Fruit fly (Drosophila melanogaster) whole organism, embryonic: ENCODE measurements around the gene caup.
A peak's percentile ranks its signal among the peaks of the same experiment; 100 is the strongest.

Experiments
- Adf1 ChIP-seq: fragments of 200-800 bp; sonication (Bioruptor generic); IDR thresholded peaks from 2 replicates; pipeline ENCODE4 v1.3.6; 2022; ENCODE audit warnings: missing biosample characterization, missing genetic modification characterization
- Aef1 ChIP-seq: fragments of 200-800 bp; sonication (Bioruptor generic); IDR thresholded peaks from 3 replicates; pipeline ENCODE4 v1.3.6; 2022; ENCODE audit warnings: missing biosample characterization, missing genetic modification characterization
- Bdp1 ChIP-seq: fragments of 200-800 bp; sonication (Bioruptor generic); optimal IDR thresholded peaks from 3 replicates; lab custom pipeline; 2016; ENCODE audit warnings: missing biosample characterization, missing genetic modification characterization
- CG10366 ChIP-seq: fragments of 200-800 bp; sonication (Bioruptor generic); IDR thresholded peaks from 2 replicates; pipeline ENCODE4 v1.3.6; 2022; ENCODE audit warnings: missing biosample characterization, missing genetic modification characterization
- CG10979 ChIP-seq: fragments of 200-800 bp; sonication (Bioruptor generic); optimal IDR thresholded peaks from 2 replicates; lab custom pipeline; 2018; ENCODE audit warnings: missing biosample characterization, mild to moderate bottlenecking, missing genetic modification characterization, moderate library complexity
- CG11456 ChIP-seq: fragments of 200-800 bp; sonication (Bioruptor generic); IDR thresholded peaks from 3 replicates; pipeline ENCODE4 v1.3.6; 2022; ENCODE audit warnings: missing biosample characterization, missing genetic modification characterization
- CG12391 ChIP-seq: fragments of 200-800 bp; sonication (Bioruptor generic); optimal IDR thresholded peaks from 3 replicates; lab custom pipeline; 2018; ENCODE audit warnings: missing biosample characterization, mild to moderate bottlenecking, missing genetic modification characterization, moderate library complexity
- CG16779 ChIP-seq: fragments of 200-800 bp; sonication (Bioruptor generic); IDR thresholded peaks from 2 replicates; pipeline ENCODE4 v1.3.6; 2022; ENCODE audit warnings: missing biosample characterization, missing genetic modification characterization
- CG17361 ChIP-seq: fragments of 200-800 bp; sonication (Bioruptor generic); IDR thresholded peaks from 3 replicates; pipeline ENCODE4 v1.3.6; 2022; ENCODE audit warnings: missing biosample characterization, missing genetic modification characterization
- CG1792 ChIP-seq: fragments of 200-800 bp; sonication (Bioruptor generic); optimal IDR thresholded peaks from 2 replicates; lab custom pipeline; 2016; ENCODE audit warnings: missing biosample characterization, missing genetic modification characterization
- CG2116 ChIP-seq: fragments of 200-800 bp; sonication (Bioruptor generic); optimal IDR thresholded peaks from 3 replicates; lab custom pipeline; 2018; ENCODE audit warnings: missing biosample characterization, mild to moderate bottlenecking, missing genetic modification characterization
- CG2678 ChIP-seq: fragments of 200-800 bp; sonication (Bioruptor generic); optimal IDR thresholded peaks from 3 replicates; lab custom pipeline; 2019; ENCODE audit warnings: missing biosample characterization, mild to moderate bottlenecking, missing genetic modification characterization, moderate library complexity
- CG33557 ChIP-seq: fragments of 200-800 bp; sonication (Bioruptor generic); optimal IDR thresholded peaks from 2 replicates; lab custom pipeline; 2019; ENCODE audit warnings: missing biosample characterization, mild to moderate bottlenecking, missing genetic modification characterization, moderate library complexity
- CG34422 ChIP-seq: fragments of 200-800 bp; sonication (Bioruptor generic); IDR thresholded peaks from 3 replicates; pipeline ENCODE4 v1.3.6; 2022; ENCODE audit warnings: missing biosample characterization, missing genetic modification characterization
- CG4820 ChIP-seq: fragments of 200-800 bp; sonication (Bioruptor generic); optimal IDR thresholded peaks from 3 replicates; lab custom pipeline; 2016; ENCODE audit warnings: missing biosample characterization, missing genetic modification characterization
- CG4854 ChIP-seq: fragments of 200-800 bp; sonication (Bioruptor generic); optimal IDR thresholded peaks from 2 replicates; lab custom pipeline; 2016; ENCODE audit warnings: missing biosample characterization, missing genetic modification characterization, inconsistent platforms
- CG5180 ChIP-seq: fragments of 200-800 bp; sonication (Bioruptor generic); optimal IDR thresholded peaks from 3 replicates; lab custom pipeline; 2017; ENCODE audit warnings: missing biosample characterization, missing genetic modification characterization, mild to moderate bottlenecking, moderate library complexity, missing genetic modification reagents
- CG6654 ChIP-seq: fragments of 200-800 bp; sonication (Bioruptor generic); optimal IDR thresholded peaks from 2 replicates; lab custom pipeline; 2017; ENCODE audit warnings: missing biosample characterization, mild to moderate bottlenecking, missing genetic modification characterization
- CG7963 ChIP-seq: fragments of 200-800 bp; sonication (Bioruptor generic); IDR thresholded peaks from 3 replicates; pipeline ENCODE4 v1.3.6; 2022; ENCODE audit warnings: missing biosample characterization, missing genetic modification characterization; ENCODE audit not compliant: partially characterized antibody
- CTCF ChIP-seq: fragments of 200-800 bp; sonication (Bioruptor generic); optimal IDR thresholded peaks from 2 replicates; lab custom pipeline; 2017; ENCODE audit warnings: missing biosample characterization, mild to moderate bottlenecking, missing genetic modification characterization, moderate library complexity
- CoRest ChIP-seq: fragments of 200-800 bp; sonication (Bioruptor generic); optimal IDR thresholded peaks from 3 replicates; lab custom pipeline; 2018; ENCODE audit warnings: missing biosample characterization, mild to moderate bottlenecking, missing genetic modification characterization, moderate library complexity
- H15 ChIP-seq: fragments of 200-800 bp; sonication (Bioruptor generic); IDR thresholded peaks from 3 replicates; pipeline ENCODE4 v1.3.6; 2022; ENCODE audit warnings: missing biosample characterization, missing genetic modification characterization
- HLH3B ChIP-seq: fragments of 200-800 bp; sonication (Bioruptor generic); IDR thresholded peaks from 2 replicates; pipeline ENCODE4 v1.3.6; 2022; ENCODE audit warnings: missing biosample characterization, missing genetic modification characterization
- HLH54F ChIP-seq: fragments of 200-800 bp; sonication (Bioruptor generic); optimal IDR thresholded peaks from 3 replicates; lab custom pipeline; 2016; ENCODE audit warnings: missing biosample characterization, missing genetic modification characterization
- Hr39 ChIP-seq: fragments of >200 bp; optimal IDR thresholded peaks from 2 replicates; lab custom pipeline; 2017
- MTF-1 ChIP-seq: fragments of 200-800 bp; sonication (Bioruptor generic); optimal IDR thresholded peaks from 2 replicates; lab custom pipeline; 2018; ENCODE audit warnings: missing biosample characterization, mild to moderate bottlenecking, missing genetic modification characterization, borderline replicate concordance
- Myb ChIP-seq: fragments of 200-800 bp; sonication (Bioruptor generic); optimal IDR thresholded peaks from 2 replicates; lab custom pipeline; 2016; ENCODE audit warnings: missing biosample characterization, missing genetic modification characterization
- NFAT ChIP-seq: fragments of 200-800 bp; sonication (Bioruptor generic); IDR thresholded peaks from 2 replicates; pipeline ENCODE4 v1.3.6; 2022; ENCODE audit warnings: missing biosample characterization, missing genetic modification characterization
- NfI ChIP-seq: fragments of 200-800 bp; sonication (Bioruptor generic); optimal IDR thresholded peaks from 3 replicates; lab custom pipeline; 2018; ENCODE audit warnings: missing biosample characterization, mild to moderate bottlenecking, missing genetic modification characterization, moderate library complexity
- Pdp1 ChIP-seq, 2 experiments: fragments of 200-800 bp; sonication (Bioruptor generic); optimal IDR thresholded peaks; 3 replicates each; lab custom pipeline; 2016; ENCODE audit warnings: missing biosample characterization in 2 of 2, missing genetic modification characterization in 2 of 2, mild to moderate bottlenecking in 1 of 2, moderate library complexity in 1 of 2
- Sin3A ChIP-seq: fragments of >200 bp; optimal IDR thresholded peaks from 2 replicates; lab custom pipeline; 2018
- Spps ChIP-seq: fragments of 200-800 bp; sonication (Bioruptor generic); optimal IDR thresholded peaks from 2 replicates; lab custom pipeline; 2018; ENCODE audit warnings: missing biosample characterization, mild to moderate bottlenecking, missing genetic modification characterization
- Trl ChIP-seq, 3 experiments: fragments of >200 bp in 2 of 3; fragments of 200-800 bp in 1 of 3; sonication (Bioruptor generic) in 1 of 3; optimal IDR thresholded peaks; 2 replicates in 1 of 3; 3 replicates in 2 of 3; lab custom pipeline; 2016 to 2017; ENCODE audit warnings: missing biosample characterization in 1 of 3, missing genetic modification characterization in 1 of 3
- Usf ChIP-seq: fragments of 200-800 bp; sonication (Bioruptor generic); optimal IDR thresholded peaks from 2 replicates; lab custom pipeline; 2017; ENCODE audit warnings: missing genotype, missing biosample characterization, missing genetic modification characterization
- ac ChIP-seq: fragments of 200-800 bp; sonication (Bioruptor generic); optimal IDR thresholded peaks from 3 replicates; lab custom pipeline; 2017; ENCODE audit warnings: missing biosample characterization, mild to moderate bottlenecking, missing genetic modification characterization
- bbx ChIP-seq: fragments of 200-800 bp; sonication (Bioruptor generic); IDR thresholded peaks from 2 replicates; pipeline ENCODE4 v1.3.6; 2022; ENCODE audit warnings: missing biosample characterization, missing genetic modification characterization; ENCODE audit not compliant: partially characterized antibody
- bsh ChIP-seq, 2 experiments: fragments of 200-800 bp; sonication (Bioruptor generic); optimal IDR thresholded peaks; 2 replicates each; lab custom pipeline; 2017 to 2018; ENCODE audit warnings: mild to moderate bottlenecking in 2 of 2, missing biosample characterization in 2 of 2, missing genetic modification characterization in 2 of 2, moderate library complexity in 1 of 2
- chm ChIP-seq: fragments of 200-800 bp; sonication (Bioruptor generic); IDR thresholded peaks from 2 replicates; pipeline ENCODE4 v1.3.6; 2022; ENCODE audit warnings: missing biosample characterization, missing genetic modification characterization
- gem ChIP-seq: fragments of 200-800 bp; sonication (Bioruptor generic); optimal IDR thresholded peaks from 2 replicates; lab custom pipeline; 2019; ENCODE audit warnings: missing biosample characterization, mild to moderate bottlenecking, missing genetic modification characterization, moderate library complexity
- jigr1 ChIP-seq: fragments of 200-800 bp; sonication (Bioruptor generic); IDR thresholded peaks from 3 replicates; pipeline ENCODE4 v1.3.6; 2022; ENCODE audit warnings: missing biosample characterization, missing genetic modification characterization
- ken ChIP-seq: fragments of 200-800 bp; sonication (Bioruptor generic); IDR thresholded peaks from 3 replicates; pipeline ENCODE4 v1.3.6; 2022; ENCODE audit warnings: missing biosample characterization, missing genetic modification characterization
- kni ChIP-seq: fragments of 200-800 bp; sonication (Bioruptor generic); optimal IDR thresholded peaks from 3 replicates; lab custom pipeline; 2017; ENCODE audit warnings: mild to moderate bottlenecking, missing biosample characterization, missing genetic modification reagents, missing genetic modification characterization
- knrl ChIP-seq: fragments of 200-800 bp; sonication (Bioruptor generic); IDR thresholded peaks from 3 replicates; pipeline ENCODE4 v1.3.6; 2022; ENCODE audit warnings: missing biosample characterization, missing genetic modification characterization; ENCODE audit not compliant: partially characterized antibody
- sim ChIP-seq: fragments of 200-800 bp; sonication (Bioruptor generic); IDR thresholded peaks from 2 replicates; pipeline ENCODE4 v1.3.6; 2022; ENCODE audit warnings: missing biosample characterization, missing genetic modification characterization
- sima ChIP-seq: fragments of 200-800 bp; sonication (Bioruptor generic); optimal IDR thresholded peaks from 2 replicates; lab custom pipeline; 2016; ENCODE audit warnings: missing biosample characterization, missing genetic modification characterization
- sob ChIP-seq: fragments of 200-800 bp; sonication (Bioruptor generic); IDR thresholded peaks from 2 replicates; pipeline ENCODE4 v1.3.6; 2022; ENCODE audit warnings: missing biosample characterization, missing genetic modification characterization
- ssp ChIP-seq: fragments of 200-800 bp; sonication (Bioruptor generic); IDR thresholded peaks from 2 replicates; pipeline ENCODE4 v1.3.6; 2022; ENCODE audit warnings: missing biosample characterization, missing genetic modification characterization
- sug ChIP-seq: fragments of 200-800 bp; optimal IDR thresholded peaks from 2 replicates; lab custom pipeline; 2019; ENCODE audit warnings: missing biosample characterization, mild to moderate bottlenecking, missing genetic modification characterization, moderate library complexity
- twi ChIP-seq: fragments of 200-800 bp; optimal IDR thresholded peaks from 2 replicates; lab custom pipeline; 2019; ENCODE audit warnings: missing biosample characterization, mild to moderate bottlenecking, missing genetic modification characterization, moderate library complexity
- unpg ChIP-seq: fragments of 200-800 bp; sonication (Bioruptor generic); optimal IDR thresholded peaks from 3 replicates; lab custom pipeline; 2018; ENCODE audit warnings: missing biosample characterization, mild to moderate bottlenecking, missing genetic modification characterization, moderate library complexity
- wdn ChIP-seq: fragments of 200-800 bp; sonication (Bioruptor generic); IDR thresholded peaks from 2 replicates; pipeline ENCODE4 v1.3.6; 2022; ENCODE audit warnings: missing biosample characterization, missing genetic modification characterization

caup gene

DNA sequence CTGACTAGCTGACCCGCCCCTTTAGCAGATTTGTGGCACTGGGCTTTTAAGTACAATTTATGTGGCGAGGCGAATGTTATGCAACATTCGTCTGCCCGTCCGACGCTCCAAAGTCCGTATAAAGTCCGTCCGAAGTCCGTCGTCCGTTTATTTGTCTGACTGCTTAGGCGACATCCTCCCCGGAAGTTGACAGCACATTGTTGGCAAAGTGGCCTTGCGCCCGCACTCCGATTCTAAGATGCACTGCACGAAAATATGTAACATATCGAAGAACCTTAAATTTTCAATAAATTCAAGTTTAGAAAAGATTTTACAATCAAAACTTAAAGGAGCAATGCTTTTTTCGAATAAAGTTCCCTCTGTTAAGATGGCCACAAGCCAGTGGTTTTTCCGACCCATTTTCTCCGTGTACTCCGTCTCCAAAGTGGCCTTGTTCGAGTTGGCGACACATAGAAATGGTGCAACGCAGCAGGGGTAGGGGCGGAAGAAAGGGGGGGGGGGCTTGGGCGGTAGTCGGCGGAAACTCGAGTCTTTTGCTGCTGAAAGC, 9.5 kb downstream of the caup start (continued):
- TF ChIP-seq NFAT (GFP tag; lab: Robert Waterston, UW) (no peak), CG5180 (GFP tag; lab: Kevin White, UChicago) (no peak), sim (GFP tag; lab: Robert Waterston, UW) (no peak), knrl (GFP tag; lab: Robert Waterston, UW) (no peak), sima (GFP tag; lab: Kevin White, UChicago) (no peak), CG10366 (GFP tag; lab: Robert Waterston, UW) (no peak), CG4820 (GFP tag; lab: Kevin White, UChicago) (peak; percentile 9), CG7963 (GFP tag; lab: Robert Waterston, UW) (no peak), CG11456 (GFP tag; lab: Robert Waterston, UW) (no peak), CoRest (peak; percentile 3), Aef1 (GFP tag; lab: Robert Waterston, UW) (no peak), NfI (GFP tag; lab: Kevin White, UChicago) (no peak), Spps (no peak), CG6654 (no peak), Hr39 (lab: Kevin White, UChicago) (no peak), sob (GFP tag; lab: Robert Waterston, UW) (no peak), twi (tag; lab: Kevin White, UChicago) (no peak), CG2116 (no peak), Trl (optimal IDR thresholded peaks at IDR 0.05; lab: Kevin White, UChicago) (no peak), Trl (GFP tag; optimal IDR thresholded peaks at IDR 0.05; lab: Kevin White, UChicago) (no peak), kni (no peak), HLH3B (GFP tag; lab: Robert Waterston, UW) (no peak), CG33557 (GFP tag; lab: Kevin White, UChicago) (no peak), ken (GFP tag; lab: Robert Waterston, UW) (peak; percentile 52; the same call in 1 of the 3 replicates), Bdp1 (GFP tag; lab: Kevin White, UChicago) (no peak), MTF-1 (GFP tag; lab: Kevin White, UChicago) (no peak), HLH54F (GFP tag; lab: Kevin White, UChicago) (no peak), CTCF (GFP tag; lab: Kevin White, UChicago) (no peak), Adf1 (no peak), CG2678 (tag; lab: Kevin White, UChicago) (no peak), Myb (GFP tag; lab: Kevin White, UChicago) (no peak), CG12391 (tag; lab: Kevin White, UChicago) (peak; percentile 26), CG34422 (0 out of 3 replicates have a peak, but pooled peaks have one; percentile 50), ac (GFP tag; lab: Kevin White, UChicago) (no peak), wdn (GFP tag; lab: Robert Waterston, UW) (no peak), Usf (GFP tag; lab: Kevin White, UChicago) (no peak), CG16779 (GFP tag; lab: Robert Waterston, UW) (no peak), bsh (GFP tag; optimal IDR thresholded peaks at IDR 0.05; lab: Kevin White, UChicago) (peak in 1 of 2 experiments; percentile 62), Pdp1 (GFP tag; optimal IDR thresholded peaks at IDR 0.05; lab: Kevin White, UChicago) (peak; percentile 2 to 23), CG17361 (GFP tag; lab: Robert Waterston, UW) (no peak), jigr1 (no peak), H15 (GFP tag; lab: Robert Waterston, UW) (0 out of 3 replicates have a peak, but pooled peaks have one; percentile 45), sug (tag; lab: Kevin White, UChicago) (no peak), gem (tag; lab: Kevin White, UChicago) (peak; percentile 46), CG1792 (no peak), CG4854 (no peak), ssp (GFP tag; lab: Robert Waterston, UW) (0 out of 2 replicates have a peak, but pooled peaks have one; percentile 28), chm (no peak), bbx (no peak), unpg (GFP tag; lab: Kevin White, UChicago) (peak; percentile 21), Sin3A (lab: Kevin White, UChicago) (no peak), CG10979 (peak; percentile 51)
